Fruit fly (Drosophila melanogaster): ENCODE results near the gene CG11263.
A peak's percentile ranks its signal among the peaks of the same experiment; 100 is the strongest.

The CG11263 gene

DNA sequence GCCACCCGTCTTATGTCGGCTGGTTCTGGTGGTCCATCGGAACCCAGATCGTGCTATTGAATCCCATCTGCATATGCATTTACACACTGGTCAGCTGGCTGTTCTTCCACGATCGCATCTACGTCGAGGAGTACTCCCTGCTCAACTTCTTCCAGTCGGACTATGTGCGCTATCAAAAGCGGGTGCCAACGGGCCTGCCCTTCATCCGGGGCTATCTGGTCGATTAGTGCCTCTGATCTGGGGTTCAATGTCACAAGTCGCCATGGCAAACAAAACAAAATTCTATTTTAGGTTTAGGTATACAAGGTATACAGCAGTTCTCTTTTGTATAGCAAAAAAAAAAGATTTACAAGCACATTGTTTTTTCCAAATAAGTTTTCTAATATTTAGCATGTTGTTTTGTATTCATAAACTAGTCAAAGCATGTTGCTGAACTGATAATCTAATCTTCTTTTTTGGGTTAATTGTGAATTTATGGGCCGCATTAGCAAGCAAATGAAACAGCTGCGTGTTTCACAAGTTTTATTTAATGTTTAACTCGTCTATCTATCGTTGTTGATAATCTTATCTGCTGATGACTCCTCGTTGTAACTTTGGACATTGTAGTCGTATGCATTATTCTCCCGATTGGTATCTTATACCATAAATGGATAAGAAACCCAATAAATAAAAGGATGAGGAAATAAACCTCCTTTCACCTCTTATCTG lies 12.8 kb downstream of the CG11263 start:
- no peak for TF ChIP-seq CG14655 (GFP tag; optimal IDR thresholded peaks at IDR 0.05)
- no peak for TF ChIP-seq rn (GFP tag; IDR thresholded peaks at IDR 0.05)
- no peak for TF ChIP-seq Snoo (tag; optimal IDR thresholded peaks at IDR 0.05)
- no peak for TF ChIP-seq EcR (GFP tag; optimal IDR thresholded peaks at IDR 0.05)
- TF ChIP-seq D1 (tag; optimal IDR thresholded peaks at IDR 0.05), result no peak
- TF ChIP-seq Pif1B (GFP tag; optimal IDR thresholded peaks at IDR 0.05), result no peak
- TF ChIP-seq CG8301 (tag; optimal IDR thresholded peaks at IDR 0.05), result no peak
- no peak for TF ChIP-seq fd96Ca (GFP tag; IDR thresholded peaks at IDR 0.05)
- TF ChIP-seq CG15710 (tag; optimal IDR thresholded peaks at IDR 0.05), result no peak
- no peak for TF ChIP-seq gl (tag; optimal IDR thresholded peaks at IDR 0.05)
- TF ChIP-seq CG4496 (GFP tag; IDR thresholded peaks at IDR 0.05), result no peak
- TF ChIP-seq CG17806 (tag; optimal IDR thresholded peaks at IDR 0.05), result no peak
- no peak for TF ChIP-seq CG10348 (GFP tag; IDR thresholded peaks at IDR 0.05)
- TF ChIP-seq Ets98B (GFP tag; IDR thresholded peaks at IDR 0.05), result no peak
- TF ChIP-seq CG8159 (tag; optimal IDR thresholded peaks at IDR 0.05), result no peak
- TF ChIP-seq Pif1A (GFP tag; optimal IDR thresholded peaks at IDR 0.05), result no peak
- TF ChIP-seq CG32121 (GFP tag; IDR thresholded peaks at IDR 0.05), result no peak
- no peak for TF ChIP-seq CG9948 (tag; optimal IDR thresholded peaks at IDR 0.05)
- no peak for TF ChIP-seq CG12605 (GFP tag; IDR thresholded peaks at IDR 0.05)
- TF ChIP-seq CG13204 (GFP tag; optimal IDR thresholded peaks at IDR 0.05), result no peak

DNA sequence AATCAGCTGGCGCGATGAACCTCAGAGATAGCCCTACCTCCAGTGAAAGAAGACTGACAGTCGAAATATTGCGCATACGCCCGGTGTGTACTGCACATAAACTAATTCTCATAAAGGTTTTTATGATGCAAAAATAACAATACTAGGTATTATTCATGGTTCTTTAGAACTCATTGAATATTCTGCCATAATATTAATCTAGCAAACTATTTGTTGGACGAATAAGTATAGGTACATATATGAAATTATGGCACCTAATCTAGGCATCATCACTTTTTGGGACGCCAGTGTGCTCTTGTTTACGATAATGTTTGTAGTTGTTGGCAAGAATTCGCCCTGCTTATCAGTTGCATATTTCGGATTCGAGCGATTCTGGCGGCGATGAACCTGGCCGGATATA lies 15.1 kb downstream of the CG11263 start:
- TF ChIP-seq CG10348 (GFP tag; IDR thresholded peaks at IDR 0.05) (no peak), Pif1B (GFP tag; optimal IDR thresholded peaks at IDR 0.05) (no peak), CG13204 (GFP tag; optimal IDR thresholded peaks at IDR 0.05) (no peak), Pif1A (GFP tag; optimal IDR thresholded peaks at IDR 0.05) (peak; percentile 7), CG4496 (GFP tag; IDR thresholded peaks at IDR 0.05) (peak; percentile 56; the same call in 1 of the 3 replicates), CG17806 (tag; optimal IDR thresholded peaks at IDR 0.05) (peak; percentile 11), CG9948 (tag; optimal IDR thresholded peaks at IDR 0.05) (no peak), Snoo (tag; optimal IDR thresholded peaks at IDR 0.05) (peak; percentile 58), EcR (GFP tag; optimal IDR thresholded peaks at IDR 0.05) (peak; percentile 13)

DNA sequence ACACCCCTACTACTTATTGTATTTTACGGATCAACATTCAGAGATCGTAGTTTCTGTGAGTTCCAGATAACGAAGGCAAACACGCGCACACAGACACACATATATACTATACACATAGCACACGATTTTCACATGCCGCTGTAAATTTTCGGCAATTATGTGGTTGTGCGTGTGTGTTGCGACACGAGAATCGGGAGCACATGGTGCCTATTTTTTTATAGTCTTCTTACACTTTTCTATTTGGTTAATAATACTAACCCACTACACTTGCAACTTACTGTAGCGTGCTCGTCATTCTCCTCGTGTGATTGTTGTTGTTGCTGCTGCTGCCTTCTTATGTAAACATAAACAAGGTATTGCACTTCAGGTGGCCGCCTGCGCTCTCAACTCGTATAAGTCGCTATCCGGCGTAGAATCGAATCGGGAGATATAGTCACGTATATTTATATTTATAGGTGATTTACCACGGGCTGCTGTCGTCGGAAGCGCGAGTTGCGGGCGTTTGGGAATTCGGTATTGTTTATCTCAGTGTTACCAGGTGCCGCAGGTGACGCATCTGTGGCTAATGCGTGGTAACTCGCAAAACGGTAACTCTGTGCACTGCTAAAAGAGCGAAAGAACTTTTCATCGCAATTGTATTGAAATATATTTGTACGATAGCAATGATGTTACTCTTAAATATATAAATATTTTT lies 15.7 kb downstream of the CG11263 start, which contains the start of gene Adk2:
TSS of gene Adk2 (minus strand) at position 529 of the 694 bp plus-strand sequence.
- TF ChIP-seq CG12605 (GFP tag; IDR thresholded peaks at IDR 0.05), result peak; percentile 37; the same call in 1 of the 2 replicates
- no peak for TF ChIP-seq CG10348 (GFP tag; IDR thresholded peaks at IDR 0.05)
- no peak for TF ChIP-seq CG17806 (tag; optimal IDR thresholded peaks at IDR 0.05)
- peak; percentile 43 for TF ChIP-seq Ets98B (GFP tag; IDR thresholded peaks at IDR 0.05)
- TF ChIP-seq CG4496 (GFP tag; IDR thresholded peaks at IDR 0.05), result 0 out of 3 replicates have a peak, but pooled peaks have one; percentile 43
- TF ChIP-seq CG32121 (GFP tag; IDR thresholded peaks at IDR 0.05), result peak; percentile 65; the same call in 1 of the 2 replicates
- TF ChIP-seq gl (tag; optimal IDR thresholded peaks at IDR 0.05), result no peak
- TF ChIP-seq CG9948 (tag; optimal IDR thresholded peaks at IDR 0.05), result no peak
- no peak for TF ChIP-seq Pif1A (GFP tag; optimal IDR thresholded peaks at IDR 0.05)
- no peak for TF ChIP-seq CG13204 (GFP tag; optimal IDR thresholded peaks at IDR 0.05)
- TF ChIP-seq CG34367 (tag; optimal IDR thresholded peaks at IDR 0.05), result no peak
- no peak for TF ChIP-seq D1 (tag; optimal IDR thresholded peaks at IDR 0.05)
- no peak for TF ChIP-seq CG8159 (tag; optimal IDR thresholded peaks at IDR 0.05)
- TF ChIP-seq fd96Ca (GFP tag; IDR thresholded peaks at IDR 0.05), result peak; percentile 55; the same call in 2 of the 3 replicates
- TF ChIP-seq rn (GFP tag; IDR thresholded peaks at IDR 0.05), result no peak
- no peak for TF ChIP-seq Pif1B (GFP tag; optimal IDR thresholded peaks at IDR 0.05)
- no peak for TF ChIP-seq CG15710 (tag; optimal IDR thresholded peaks at IDR 0.05)
- no peak for TF ChIP-seq EcR (GFP tag; optimal IDR thresholded peaks at IDR 0.05)
- peak; percentile 1 for TF ChIP-seq Snoo (tag; optimal IDR thresholded peaks at IDR 0.05)
- TF ChIP-seq CG8301 (tag; optimal IDR thresholded peaks at IDR 0.05), result no peak
- TF ChIP-seq CG14655 (GFP tag; optimal IDR thresholded peaks at IDR 0.05), result no peak

DNA sequence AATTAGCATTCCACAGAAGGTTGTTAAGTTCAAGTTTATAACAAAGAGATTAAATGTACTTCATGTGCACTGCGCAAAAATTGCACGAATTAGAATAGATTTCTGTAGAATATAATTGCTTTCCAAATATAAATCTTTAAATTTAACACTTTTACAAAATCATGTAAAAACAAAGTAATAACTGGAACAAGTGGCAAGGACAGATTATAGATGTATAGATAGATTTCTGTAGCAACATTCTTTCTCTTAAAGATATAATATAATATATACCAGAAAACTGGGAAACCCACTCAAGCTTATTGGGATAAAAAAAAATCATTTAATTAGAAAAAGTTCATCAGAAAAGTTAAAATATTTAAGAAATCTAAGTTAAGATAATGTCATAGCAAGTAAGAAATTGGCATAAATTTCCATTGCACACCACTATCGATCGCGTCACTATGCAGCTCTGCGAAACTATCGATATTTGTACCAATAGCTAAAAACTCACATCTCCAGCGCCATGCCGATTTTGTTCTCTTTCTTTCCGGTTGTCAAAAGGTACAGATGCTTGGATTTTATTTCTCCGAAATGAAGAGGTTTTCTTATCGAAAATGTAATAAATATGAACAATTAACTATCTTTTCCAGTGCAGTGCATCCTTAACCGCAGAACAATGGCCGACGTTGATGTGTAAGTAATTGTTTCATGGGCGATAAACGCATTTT lies 16.4 kb downstream of the CG11263 start, which contains the start of gene RpS12:
TSS of gene RpS12 (plus strand) at position 499 of the 707 bp plus-strand sequence.
- TF ChIP-seq CG8301 (tag; optimal IDR thresholded peaks at IDR 0.05) (no peak), CG14655 (GFP tag; optimal IDR thresholded peaks at IDR 0.05) (peak; percentile 45), CG15710 (tag; optimal IDR thresholded peaks at IDR 0.05) (peak; percentile 37), fd96Ca (GFP tag; IDR thresholded peaks at IDR 0.05) (no peak; the same call in 2 of the 3 replicates), Ets98B (GFP tag; IDR thresholded peaks at IDR 0.05) (peak; percentile 16; the same call in 1 of the 2 replicates), CG8159 (tag; optimal IDR thresholded peaks at IDR 0.05) (peak; percentile 22), D1 (tag; optimal IDR thresholded peaks at IDR 0.05) (no peak), CG12605 (GFP tag; IDR thresholded peaks at IDR 0.05) (peak; percentile 73), CG9948 (tag; optimal IDR thresholded peaks at IDR 0.05) (peak; percentile 27), CG10348 (GFP tag; IDR thresholded peaks at IDR 0.05) (no peak), CG13204 (GFP tag; optimal IDR thresholded peaks at IDR 0.05) (peak; percentile 18), EcR (GFP tag; optimal IDR thresholded peaks at IDR 0.05) (no peak), CG4496 (GFP tag; IDR thresholded peaks at IDR 0.05) (peak; percentile 82), Snoo (tag; optimal IDR thresholded peaks at IDR 0.05) (peak; percentile 79), CG34367 (tag; optimal IDR thresholded peaks at IDR 0.05) (peak; percentile 60), CG17806 (tag; optimal IDR thresholded peaks at IDR 0.05) (peak; percentile 35), rn (GFP tag; IDR thresholded peaks at IDR 0.05) (peak; percentile 25; the same call in 1 of the 2 replicates), CG32121 (GFP tag; IDR thresholded peaks at IDR 0.05) (peak; percentile 15), Pif1A (GFP tag; optimal IDR thresholded peaks at IDR 0.05) (peak; percentile 41), gl (tag; optimal IDR thresholded peaks at IDR 0.05) (peak; percentile 41), Pif1B (GFP tag; optimal IDR thresholded peaks at IDR 0.05) (peak; percentile 27)

Data from whole organism, pupa.